Fruit fly (Drosophila melanogaster): Measurements from ENCODE around the gene CG33658.

- TF ChIP-seq CG13204 (GFP tag; optimal IDR thresholded peaks at IDR 0.05) (no peak), Pif1A (GFP tag; optimal IDR thresholded peaks at IDR 0.05) (no peak)
Measured at dm6 chr3R:24813637-24814301, 27.2 kb downstream of the CG33658 start, which contains the start of the genes lili and CG34150.

Data from whole organism, pupa.